Worm (Caenorhabditis elegans) whole organism, L4 larva: ENCODE data around the gene C03H12.1.

Source experiments
- D1046.2 ChIP-seq: fragments of 200-800 bp; sonication (Bioruptor generic); IDR thresholded peaks from 2 replicates; pipeline ENCODE4 v1.3.6; 2022; ENCODE audit warnings: missing genetic modification characterization, missing compliant biosample characterization
- F44E2.7 ChIP-seq: fragments of 200-800 bp; sonication (Bioruptor generic); IDR thresholded peaks from 2 replicates; pipeline ENCODE4 v2.1.2; 2022; ENCODE audit warnings: missing genetic modification characterization, missing compliant biosample characterization
- Y48G9A.11 ChIP-seq: fragments of 200-800 bp; sonication (Bioruptor generic); IDR thresholded peaks from 2 replicates; pipeline ENCODE4 v1.3.6; 2022; ENCODE audit warnings: missing genetic modification reagents, missing genetic modification characterization, missing compliant biosample characterization
- ZK546.5 ChIP-seq, 2 experiments: sonication (generic microtip); optimal IDR thresholded peaks; 2 replicates each; lab custom pipeline; 2017; ENCODE audit warnings: missing biosample characterization in 2 of 2, missing genetic modification characterization in 2 of 2
- aha-1 ChIP-seq: fragments of 150-350 bp; peaks from one replicate; lab custom pipeline; 2014; ENCODE audit warnings: missing biosample characterization, missing genetic modification characterization
- aly-2 ChIP-seq: sonication (generic microtip); optimal IDR thresholded peaks from 2 replicates; lab custom pipeline; 2018; ENCODE audit warnings: missing biosample characterization, missing genetic modification characterization
- arid-1 ChIP-seq: fragments of 200-800 bp; sonication (Bioruptor generic); conservative IDR thresholded peaks from 2 replicates; pipeline ENCODE4 v1.3.6; 2022; ENCODE audit warnings: missing genetic modification reagents, missing genetic modification characterization, missing compliant biosample characterization
- ceh-28 ChIP-seq: fragments of 150-350 bp; optimal IDR thresholded peaks from 2 replicates; lab custom pipeline; 2014; ENCODE audit warnings: missing biosample characterization, missing genetic modification reagents, missing genetic modification characterization
- ceh-32 ChIP-seq: sonication (generic microtip); optimal IDR thresholded peaks from 2 replicates; lab custom pipeline; 2016; ENCODE audit warnings: mild to moderate bottlenecking, missing genetic modification characterization, missing compliant biosample characterization; ENCODE audit not compliant: poor library complexity
- ces-1 ChIP-seq: fragments of 150-350 bp; sonication (generic microtip); optimal IDR thresholded peaks from 4 replicates; lab custom pipeline; 2014; ENCODE audit warnings: missing biosample characterization, missing genetic modification reagents, missing genetic modification characterization
- cey-2 ChIP-seq: sonication (generic microtip); optimal IDR thresholded peaks from 3 replicates; lab custom pipeline; 2017; ENCODE audit warnings: missing genetic modification characterization, mild to moderate bottlenecking, missing compliant biosample characterization, antibody characterized with exemption, borderline replicate concordance; ENCODE audit not compliant: insufficient read depth
- daf-12 ChIP-seq: fragments of 150-350 bp; optimal IDR thresholded peaks from 2 replicates; lab custom pipeline; 2014; ENCODE audit warnings: missing biosample characterization, missing genetic modification reagents, missing genetic modification characterization
- daf-16 ChIP-seq, 3 experiments: sonication (generic microtip); optimal IDR thresholded peaks; 2 replicates each; lab custom pipeline; 2016 to 2017; ENCODE audit warnings: missing genetic modification characterization in 3 of 3, missing genetic modification reagents in 3 of 3, mild to moderate bottlenecking in 2 of 3, missing compliant biosample characterization in 2 of 3, missing biosample characterization in 1 of 3, moderate library complexity in 1 of 3
- daf-19 ChIP-seq: fragments of 200-800 bp; sonication (Bioruptor generic); conservative IDR thresholded peaks from 2 replicates; pipeline ENCODE4 v1.3.6; 2022; ENCODE audit warnings: missing genetic modification characterization, missing compliant biosample characterization
- dmd-8 ChIP-seq: fragments of 200-800 bp; sonication (Bioruptor generic); IDR thresholded peaks from 2 replicates; pipeline ENCODE4 v1.3.6; 2022; ENCODE audit warnings: missing genetic modification characterization, missing compliant biosample characterization
- dmd-9 ChIP-seq: fragments of 200-800 bp; sonication (Bioruptor generic); IDR thresholded peaks from 2 replicates; pipeline ENCODE4 v1.3.6; 2022; ENCODE audit warnings: missing genetic modification reagents, missing genetic modification characterization, missing compliant biosample characterization
- egl-27 ChIP-seq: sonication (generic microtip); optimal IDR thresholded peaks from 3 replicates; lab custom pipeline; 2017; ENCODE audit warnings: missing biosample characterization, missing genetic modification reagents, missing genetic modification characterization
- fos-1 ChIP-seq: fragments of 150-350 bp; optimal IDR thresholded peaks from 2 replicates; lab custom pipeline; 2014; ENCODE audit warnings: missing biosample characterization, missing genetic modification characterization
- hlh-11 ChIP-seq: fragments of 200-800 bp; sonication (Bioruptor generic); optimal IDR thresholded peaks from 2 replicates; lab custom pipeline; 2018; ENCODE audit warnings: mild to moderate bottlenecking, missing genetic modification characterization, missing compliant biosample characterization
- jun-1 ChIP-seq: fragments of 150-350 bp; optimal IDR thresholded peaks from 2 replicates; lab custom pipeline; 2014; ENCODE audit warnings: missing biosample characterization, missing genetic modification reagents, missing genetic modification characterization
- lim-7 ChIP-seq: fragments of 200-800 bp; sonication (Bioruptor generic); IDR thresholded peaks from 2 replicates; pipeline ENCODE4 v1.3.6; 2022; ENCODE audit warnings: missing genetic modification characterization, missing compliant biosample characterization
- lin-1 ChIP-seq: fragments of 200-800 bp; sonication (Bioruptor generic); IDR thresholded peaks from 2 replicates; pipeline ENCODE4 v1.3.6; 2022; ENCODE audit warnings: missing genetic modification reagents, missing genetic modification characterization, missing compliant biosample characterization
- lin-29 ChIP-seq: fragments of 200-800 bp; sonication (Bioruptor generic); IDR thresholded peaks from 2 replicates; pipeline ENCODE4 v1.3.6; 2022; ENCODE audit warnings: missing genetic modification reagents, missing genetic modification characterization, missing compliant biosample characterization
- lin-38 ChIP-seq: fragments of 200-800 bp; sonication (Bioruptor generic); IDR thresholded peaks from 2 replicates; pipeline ENCODE4 v1.3.6; 2022; ENCODE audit warnings: missing genetic modification reagents, missing genetic modification characterization, missing compliant biosample characterization
- lin-39 ChIP-seq: fragments of 150-350 bp; optimal IDR thresholded peaks from 2 replicates; lab custom pipeline; 2014; ENCODE audit warnings: missing biosample characterization, missing genetic modification reagents, missing genetic modification characterization
- lir-3 ChIP-seq: sonication (generic microtip); optimal IDR thresholded peaks from 2 replicates; lab custom pipeline; 2016; ENCODE audit warnings: mild to moderate bottlenecking, missing genetic modification characterization, missing compliant biosample characterization
- lsy-2 ChIP-seq, 2 experiments: fragments of 150-350 bp in 1 of 2; sonication (generic microtip) in 1 of 2; optimal IDR thresholded peaks; 2 replicates each; lab custom pipeline; 2014 to 2017; ENCODE audit warnings: missing biosample characterization in 2 of 2, missing genetic modification characterization in 2 of 2
- madf-9 ChIP-seq: fragments of 200-800 bp; sonication (Bioruptor generic); conservative IDR thresholded peaks from 2 replicates; pipeline ENCODE4 v1.3.6; 2022; ENCODE audit warnings: missing genetic modification reagents, missing genetic modification characterization, missing compliant biosample characterization
- mdt-29 ChIP-seq: fragments of 200-800 bp; sonication (Bioruptor generic); IDR thresholded peaks from 2 replicates; pipeline ENCODE4 v1.3.6; 2022; ENCODE audit warnings: missing genetic modification reagents, missing genetic modification characterization, missing compliant biosample characterization
- mes-2 ChIP-seq: sonication (generic microtip); optimal IDR thresholded peaks from 2 replicates; lab custom pipeline; 2016; ENCODE audit warnings: missing genotype, mild to moderate bottlenecking, missing genetic modification characterization, missing compliant biosample characterization; ENCODE audit not compliant: poor library complexity, severe bottlenecking
- mxl-2 ChIP-seq: fragments of 200-800 bp; sonication (Bioruptor generic); conservative IDR thresholded peaks from 2 replicates; pipeline ENCODE4 v1.3.6; 2022; ENCODE audit warnings: missing genetic modification reagents, missing genetic modification characterization, missing compliant biosample characterization
- nhr-102 ChIP-seq: sonication (generic microtip); optimal IDR thresholded peaks from 2 replicates; lab custom pipeline; 2016; ENCODE audit warnings: mild to moderate bottlenecking, missing genetic modification characterization, moderate library complexity, missing compliant biosample characterization
- nhr-28 ChIP-seq: fragments of 150-350 bp; optimal IDR thresholded peaks from 2 replicates; lab custom pipeline; 2014; ENCODE audit warnings: missing biosample characterization, missing genetic modification characterization
- nhr-41 ChIP-seq: fragments of 200-800 bp; sonication (Bioruptor generic); IDR thresholded peaks from 2 replicates; pipeline ENCODE4 v1.3.6; 2022; ENCODE audit warnings: missing genetic modification reagents, missing genetic modification characterization, missing compliant biosample characterization
- nhr-42 ChIP-seq: fragments of 200-800 bp; sonication (Bioruptor generic); IDR thresholded peaks from 2 replicates; pipeline ENCODE4 v1.3.6; 2022; ENCODE audit warnings: missing genetic modification characterization, missing compliant biosample characterization
- nhr-6 ChIP-seq: fragments of 150-350 bp; optimal IDR thresholded peaks from 2 replicates; lab custom pipeline; 2014; ENCODE audit warnings: missing biosample characterization, missing genetic modification characterization
- nhr-76 ChIP-seq: fragments of 150-350 bp; optimal IDR thresholded peaks from 2 replicates; lab custom pipeline; 2014; ENCODE audit warnings: missing biosample characterization, missing genetic modification characterization
- nhr-77 ChIP-seq: fragments of 150-350 bp; optimal IDR thresholded peaks from 2 replicates; lab custom pipeline; 2014; ENCODE audit warnings: missing biosample characterization, missing genetic modification characterization
- pha-4 ChIP-seq, 2 experiments: fragments of 150-350 bp in 1 of 2; fragments of 200-800 bp in 1 of 2; sonication (Bioruptor generic) in 1 of 2; IDR thresholded peaks in 1 of 2; optimal IDR thresholded peaks in 1 of 2; 2 replicates each; pipeline versions ENCODE4 v1.3.6 to Lab custom; 2014 to 2022; ENCODE audit warnings: missing genetic modification characterization in 2 of 2, missing genetic modification reagents in 2 of 2, missing biosample characterization in 1 of 2, missing compliant biosample characterization in 1 of 2
- saeg-2 ChIP-seq: fragments of 200-800 bp; sonication (Bioruptor generic); IDR thresholded peaks from 2 replicates; pipeline ENCODE4 v1.3.6; 2022; ENCODE audit warnings: missing genetic modification reagents, missing genetic modification characterization, missing compliant biosample characterization
- set-16 ChIP-seq: fragments of 200-800 bp; sonication (Bioruptor generic); IDR thresholded peaks from 2 replicates; pipeline ENCODE4 v1.3.6; 2022; ENCODE audit warnings: missing genetic modification reagents, missing genetic modification characterization, missing compliant biosample characterization
- skn-1 ChIP-seq: fragments of 150-350 bp; optimal IDR thresholded peaks from 2 replicates; lab custom pipeline; 2014; ENCODE audit warnings: missing biosample characterization, missing genetic modification characterization
- spr-1 ChIP-seq: sonication (generic microtip); optimal IDR thresholded peaks from 2 replicates; lab custom pipeline; 2016; ENCODE audit warnings: mild to moderate bottlenecking, missing genetic modification characterization, missing compliant biosample characterization
- spr-3 ChIP-seq: fragments of 200-800 bp; sonication (Bioruptor generic); optimal IDR thresholded peaks from 2 replicates; lab custom pipeline; 2018; ENCODE audit warnings: mild to moderate bottlenecking, missing genetic modification characterization, missing compliant biosample characterization
- tag-97 ChIP-seq: fragments of 200-800 bp; sonication (Bioruptor generic); IDR thresholded peaks from 2 replicates; pipeline ENCODE4 v1.3.6; 2022; ENCODE audit warnings: missing genetic modification characterization, missing compliant biosample characterization
- unc-39 ChIP-seq: sonication (generic microtip); optimal IDR thresholded peaks from 2 replicates; lab custom pipeline; 2017; ENCODE audit warnings: missing biosample characterization, missing genetic modification characterization
- zfp-2 ChIP-seq: sonication (generic microtip); optimal IDR thresholded peaks from 2 replicates; lab custom pipeline; 2016; ENCODE audit warnings: mild to moderate bottlenecking, missing genetic modification characterization, missing compliant biosample characterization
- zfp-3 ChIP-seq: fragments of 200-800 bp; sonication (Bioruptor generic); conservative IDR thresholded peaks from 2 replicates; pipeline ENCODE4 v1.3.6; 2022; ENCODE audit warnings: missing genetic modification reagents, missing genetic modification characterization, missing compliant biosample characterization
- zip-11 ChIP-seq: fragments of 200-800 bp; sonication (Bioruptor generic); IDR thresholded peaks from 2 replicates; pipeline ENCODE4 v1.3.6; 2022; ENCODE audit warnings: missing genetic modification characterization, missing compliant biosample characterization
- zip-2 ChIP-seq: fragments of 150-350 bp; optimal IDR thresholded peaks from 2 replicates; lab custom pipeline; 2014; ENCODE audit warnings: missing biosample characterization, missing genetic modification characterization
- ztf-7 ChIP-seq: fragments of 150-350 bp; optimal IDR thresholded peaks from 2 replicates; lab custom pipeline; 2014; ENCODE audit warnings: missing biosample characterization, missing genetic modification characterization

Gene C03H12.1

ce11 chrX:15736419-15736818 lies 47.2 kb downstream of the C03H12.1 start (continued):
- no peak for TF ChIP-seq egl-27 (tag; lab: Kevin White, UChicago)
- TF ChIP-seq daf-12 (tag; lab: Kevin White, UChicago): no peak
- TF ChIP-seq lin-39 (tag; lab: Kevin White, UChicago): no peak
- TF ChIP-seq nhr-41 (GFP tag; lab: Robert Waterston, UW): no peak
- TF ChIP-seq spr-3 (GFP tag; lab: Kevin White, UChicago): peak; percentile 13
- TF ChIP-seq ztf-7 (tag; lab: Kevin White, UChicago): peak; percentile 81
- TF ChIP-seq set-16 (GFP tag; lab: Robert Waterston, UW): no peak
- TF ChIP-seq nhr-6: peak; percentile 76
- no peak for TF ChIP-seq tag-97 (GFP tag; lab: Robert Waterston, UW)
- TF ChIP-seq zip-2 (tag; lab: Kevin White, UChicago): peak; percentile 85
- TF ChIP-seq zfp-3 (GFP tag; lab: Robert Waterston, UW): no peak
- TF ChIP-seq lsy-2 (tag; optimal IDR thresholded peaks at IDR 0.05; lab: Kevin White, UChicago): peak; percentile 20 to 85
- TF ChIP-seq nhr-77 (tag; lab: Kevin White, UChicago): peak; percentile 91
- TF ChIP-seq ceh-28: peak; percentile 79
- TF ChIP-seq cey-2 (tag; lab: Kevin White, UChicago): no peak
- TF ChIP-seq skn-1 (tag; lab: Kevin White, UChicago): no peak
- TF ChIP-seq daf-19 (GFP tag; lab: Robert Waterston, UW): no peak
- no peak for TF ChIP-seq lim-7 (GFP tag; lab: Robert Waterston, UW)
- no peak for TF ChIP-seq ZK546.5 (tag; optimal IDR thresholded peaks at IDR 0.05; lab: Kevin White, UChicago)
- TF ChIP-seq D1046.2: no peak
- TF ChIP-seq madf-9 (GFP tag; lab: Robert Waterston, UW): no peak
- peak; percentile 11 for TF ChIP-seq lir-3 (tag; lab: Kevin White, UChicago)
- no peak for TF ChIP-seq zfp-2
- peak; percentile 93 for TF ChIP-seq nhr-102 (tag; lab: Kevin White, UChicago)
- peak; percentile 89 for TF ChIP-seq jun-1 (tag; lab: Kevin White, UChicago)
- TF ChIP-seq daf-16 (GFP tag; optimal IDR thresholded peaks at IDR 0.05; lab: Kevin White, UChicago): no peak
- peak; percentile 67 for TF ChIP-seq daf-16 (tag; optimal IDR thresholded peaks at IDR 0.05; lab: Kevin White, UChicago)
- TF ChIP-seq mdt-29 (GFP tag; lab: Robert Waterston, UW): no peak
- TF ChIP-seq zip-11 (GFP tag; lab: Robert Waterston, UW): no peak
- no peak for TF ChIP-seq mxl-2 (GFP tag; lab: Robert Waterston, UW)
- TF ChIP-seq dmd-9 (GFP tag; lab: Robert Waterston, UW): no peak
- TF ChIP-seq ces-1 (GFP tag; lab: Kevin White, UChicago): peak; percentile 6
- TF ChIP-seq nhr-42 (GFP tag; lab: Robert Waterston, UW): peak; percentile 70
- no peak for TF ChIP-seq dmd-8 (GFP tag; lab: Robert Waterston, UW)
- TF ChIP-seq lin-1 (GFP tag; lab: Robert Waterston, UW): peak; percentile 61; the same call in 1 of the 2 replicates
- TF ChIP-seq ceh-32 (tag; lab: Kevin White, UChicago): peak; percentile 18
- TF ChIP-seq lin-29 (GFP tag; lab: Robert Waterston, UW): peak; percentile 66; the same call in 1 of the 2 replicates
- TF ChIP-seq nhr-76 (tag; lab: Kevin White, UChicago): no peak
- no peak for TF ChIP-seq unc-39 (tag; lab: Kevin White, UChicago)
- no peak for TF ChIP-seq fos-1 (tag; lab: Kevin White, UChicago)
- no peak for TF ChIP-seq aly-2 (tag; lab: Kevin White, UChicago)
- TF ChIP-seq F44E2.7 (GFP tag; lab: Robert Waterston, UW): no peak
- TF ChIP-seq hlh-11 (tag; lab: Kevin White, UChicago): peak; percentile 71
- peak; percentile 93 for TF ChIP-seq mes-2
- no peak; the same call in 1 of the 2 replicates for TF ChIP-seq lin-38 (GFP tag; lab: Robert Waterston, UW)
- peak; percentile 68 for TF ChIP-seq spr-1
- TF ChIP-seq Y48G9A.11: no peak
- TF ChIP-seq aha-1 (tag; lab: Kevin White, UChicago): peak; percentile 31
- TF ChIP-seq nhr-28 (tag; lab: Kevin White, UChicago): peak; percentile 80
- no peak for TF ChIP-seq arid-1 (GFP tag; lab: Robert Waterston, UW)
- TF ChIP-seq pha-4 (GFP tag; IDR thresholded peaks at IDR 0.05; lab: Robert Waterston, UW): no peak; the same call in 1 of the 2 replicates
- no peak for TF ChIP-seq pha-4 (tag; optimal IDR thresholded peaks at IDR 0.05; lab: Kevin White, UChicago)
- no peak for TF ChIP-seq saeg-2 (GFP tag; lab: Robert Waterston, UW)
